Worm (Caenorhabditis elegans) whole organism, L4 larva: ENCODE results near the gene gpc-1.

Experiments
- ZK546.5 ChIP-seq, 2 experiments: sonication (generic microtip); optimal IDR thresholded peaks; 2 replicates each; lab custom pipeline; 2017; ENCODE audit warnings: missing biosample characterization in 2 of 2, missing genetic modification characterization in 2 of 2
- pqm-1 ChIP-seq: sonication (generic microtip); optimal IDR thresholded peaks from 2 replicates; lab custom pipeline; 2017; ENCODE audit warnings: missing biosample characterization, missing genetic modification characterization

DNA sequence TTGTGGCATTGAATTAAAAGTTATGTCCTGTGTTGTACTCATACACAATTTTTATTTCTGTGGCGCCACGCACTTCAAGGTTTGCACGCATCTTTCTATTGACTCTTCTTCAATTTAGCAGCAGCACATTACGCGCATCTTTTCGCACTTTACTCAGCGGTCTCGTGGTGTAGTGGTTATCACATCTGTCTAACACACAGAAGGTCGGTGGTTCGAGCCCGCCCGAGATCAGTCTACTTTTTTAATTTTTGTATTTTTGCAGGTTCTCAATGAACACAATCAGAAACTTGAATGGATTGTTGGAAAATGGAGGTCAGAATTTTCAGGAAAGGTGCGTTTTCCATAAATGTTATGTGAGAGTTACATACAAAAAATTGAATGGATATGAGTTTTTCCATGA, 41.3 kb downstream of the gpc-1 start:
- TF ChIP-seq pqm-1 (tag; lab: Kevin White, UChicago) (no peak), ZK546.5 (tag; optimal IDR thresholded peaks at IDR 0.05; lab: Kevin White, UChicago) (no peak)
